Fruit fly (Drosophila melanogaster): ENCODE measurements around the gene Duba.
"Not testable (repeated sequence)": the region's sequence is repeated elsewhere in the genome, so short reads cannot be mapped to it uniquely, and the experiment has no call there.

Duba gene

dm6 chr3L:11609835-11610234 lies 570 bp upstream of the Duba start, which contains the start of gene CG42832:
CG42832 (plus strand) TSS chr3L:11610135.
- TF ChIP-seq CG17801 (GFP tag; optimal IDR thresholded peaks at IDR 0.05; ENCODE audit: partially characterized antibody): no peak

DNA sequence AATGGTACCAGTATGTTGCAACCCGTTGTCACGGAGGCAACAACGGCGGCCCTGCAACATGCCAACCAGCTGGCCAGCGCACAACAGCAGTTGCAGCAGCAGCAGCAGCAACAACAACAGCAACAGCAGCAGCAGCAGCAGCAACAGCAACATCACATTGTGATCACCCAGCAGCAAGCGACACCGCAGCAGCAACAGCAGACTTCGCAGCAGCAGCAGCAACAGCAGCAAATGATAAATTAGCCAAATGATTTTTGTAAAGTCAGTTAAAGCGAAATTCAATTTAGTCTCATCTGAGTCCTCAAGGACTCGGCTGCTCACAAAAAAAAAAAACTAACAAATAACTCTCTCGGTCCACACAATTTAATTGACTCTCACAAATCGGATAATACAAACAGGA lies 5.0 kb downstream of the Duba start:
- no peak for TF ChIP-seq CG17801 (GFP tag; optimal IDR thresholded peaks at IDR 0.05; ENCODE audit: partially characterized antibody)

- TF ChIP-seq CG17801 (GFP tag; optimal IDR thresholded peaks at IDR 0.05; ENCODE audit: partially characterized antibody): no peak
These were observed 7.2 kb downstream of the Duba start for dm6 chr3L:11602040-11602439.

- no peak for TF ChIP-seq CG17801 (GFP tag; optimal IDR thresholded peaks at IDR 0.05; ENCODE audit: partially characterized antibody)
These were observed 8.1 kb downstream of the Duba start for dm6 chr3L:11601133-11601532.

dm6 chr3L:11599965-11600420 lies 9.3 kb downstream of the Duba start, which contains the start of the genes CG14137 and CG46394:
CG14137 (minus strand) TSS chr3L:11600065.
CG46394 (plus strand) TSS chr3L:11600370.
- no peak for TF ChIP-seq CG17801 (GFP tag; optimal IDR thresholded peaks at IDR 0.05; ENCODE audit: partially characterized antibody)

DNA sequence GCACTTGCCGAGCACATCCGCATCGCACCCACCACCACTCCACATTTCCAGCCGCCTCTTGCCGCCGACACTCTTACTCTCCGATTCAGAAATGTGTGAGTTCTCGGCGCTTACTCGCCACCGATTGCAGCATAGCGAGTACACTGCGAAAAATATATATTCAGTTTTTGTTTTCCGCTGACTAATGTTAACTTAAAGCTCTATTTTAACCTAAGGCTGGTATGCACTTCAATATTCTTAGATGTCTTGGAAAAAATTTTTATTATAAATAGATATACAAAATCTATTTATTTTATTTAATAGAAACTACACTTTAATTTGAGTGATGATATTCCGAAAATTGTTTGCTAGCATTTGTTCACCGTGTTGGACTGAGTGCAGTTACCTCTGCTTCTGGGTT lies 10.0 kb downstream of the Duba start:
- TF ChIP-seq CG17801 (GFP tag; optimal IDR thresholded peaks at IDR 0.05; ENCODE audit: partially characterized antibody): no peak

DNA sequence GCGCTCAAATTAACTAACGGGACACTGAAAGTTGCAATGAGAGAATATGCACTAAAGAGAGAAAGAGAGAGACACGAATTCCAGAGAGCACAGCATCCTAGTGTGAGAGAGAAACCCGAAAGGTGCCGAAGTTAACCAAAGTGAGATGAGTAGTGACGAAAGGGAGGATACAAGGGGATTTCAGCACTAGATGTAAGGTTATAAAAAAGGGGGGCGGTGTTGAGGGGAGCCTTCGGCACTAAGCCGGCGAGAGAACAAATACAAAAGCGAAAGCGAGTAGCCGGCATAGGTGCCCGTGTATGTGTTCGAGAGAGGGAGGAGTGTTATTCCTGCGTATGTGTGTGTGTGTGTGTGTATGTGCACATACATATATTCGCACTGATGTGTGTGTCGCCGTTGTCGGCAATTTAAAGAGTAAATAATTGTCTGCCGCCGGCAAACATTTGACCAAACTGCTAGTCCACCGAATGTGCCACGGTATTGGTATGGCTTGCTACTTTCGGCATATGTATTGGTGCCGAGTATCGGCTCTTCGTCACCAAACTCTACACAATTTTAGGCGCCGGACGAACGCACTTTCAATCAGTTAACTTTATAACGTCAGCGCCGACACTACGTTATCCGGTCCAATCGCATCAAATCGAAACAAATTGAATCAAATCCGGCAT lies 12.5 kb downstream of the Duba start, which contains the start of gene CG7368:
Gene CG7368 (plus strand): TSS at position 618 of the 668 bp plus-strand sequence.
- no peak for TF ChIP-seq CG17801 (GFP tag; optimal IDR thresholded peaks at IDR 0.05; ENCODE audit: partially characterized antibody)

DNA sequence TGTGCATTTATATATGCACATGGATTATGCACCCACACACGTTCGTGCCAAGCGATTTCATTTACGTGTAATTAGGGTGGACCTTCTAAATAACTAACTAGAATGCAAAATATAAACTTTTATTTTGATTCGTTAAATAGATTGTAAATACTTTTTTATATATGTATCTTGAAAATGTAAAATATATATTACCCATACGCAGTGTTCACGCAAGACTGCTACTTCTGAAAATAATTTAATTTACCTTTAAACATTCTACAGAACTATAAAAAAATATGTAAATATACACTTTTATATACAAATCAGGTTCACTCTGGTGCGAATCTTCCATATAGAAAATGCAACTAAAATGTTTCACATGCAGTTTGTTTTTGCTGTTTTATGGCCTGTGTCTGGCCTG lies 15.5 kb downstream of the Duba start:
- TF ChIP-seq CG17801 (GFP tag; optimal IDR thresholded peaks at IDR 0.05; ENCODE audit: partially characterized antibody): no peak

DNA sequence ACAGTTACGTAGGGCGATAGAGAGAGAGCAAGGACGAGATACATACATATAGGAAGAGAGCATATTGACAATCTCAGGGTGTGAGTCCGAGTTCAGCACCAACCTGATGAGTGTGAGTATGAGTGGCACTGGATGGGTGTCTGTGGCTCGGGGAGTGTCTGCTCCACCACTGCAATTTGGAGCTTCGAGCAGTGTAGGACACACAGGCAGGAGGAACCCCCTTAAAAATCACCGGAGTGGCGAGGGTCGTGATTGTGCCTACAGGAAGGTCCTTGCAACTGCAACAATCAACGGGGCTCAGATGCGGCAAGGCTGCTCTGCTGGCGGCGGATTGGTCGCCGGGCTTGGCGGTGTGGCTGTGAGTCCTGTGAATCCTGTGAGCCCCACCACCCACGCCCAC lies 17.5 kb downstream of the Duba start:
- no peak for TF ChIP-seq CG17801 (GFP tag; optimal IDR thresholded peaks at IDR 0.05; ENCODE audit: partially characterized antibody)

DNA sequence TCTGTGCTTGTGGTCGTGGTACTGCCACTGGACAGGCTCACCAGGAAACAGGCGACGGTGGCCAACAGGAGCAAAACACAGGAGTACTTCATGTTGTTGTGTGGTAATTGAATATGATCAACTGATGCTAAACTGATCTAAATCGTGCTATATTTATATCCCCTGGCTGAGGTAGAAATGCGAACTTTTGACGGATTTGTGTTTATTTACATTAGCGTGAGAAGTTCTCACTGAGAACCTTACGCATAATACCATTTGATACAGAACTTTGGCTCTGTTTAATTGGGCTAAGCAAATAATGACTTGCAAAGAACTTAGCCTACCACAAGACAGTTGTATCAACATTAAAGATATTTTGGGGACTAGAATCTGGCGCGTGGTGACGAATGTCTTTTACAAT lies 18.1 kb downstream of the Duba start, which contains the start of gene CG33268:
Gene CG33268 (minus strand): TSS at position 101 of the 400 bp plus-strand sequence.
- no peak for TF ChIP-seq CG17801 (GFP tag; optimal IDR thresholded peaks at IDR 0.05; ENCODE audit: partially characterized antibody)

dm6 chr3L:11589395-11589794 lies 19.9 kb downstream of the Duba start, which contains the start of gene CG7377:
CG7377 (plus strand) TSS chr3L:11589695.
- not testable (repeated sequence) for TF ChIP-seq CG17801 (GFP tag; optimal IDR thresholded peaks at IDR 0.05; ENCODE audit: partially characterized antibody)

dm6 chr3L:11588594-11588993 lies 20.7 kb downstream of the Duba start:
- no peak for TF ChIP-seq CG17801 (GFP tag; optimal IDR thresholded peaks at IDR 0.05; ENCODE audit: partially characterized antibody)

- peak; percentile 27 for TF ChIP-seq CG17801 (GFP tag; optimal IDR thresholded peaks at IDR 0.05; ENCODE audit: partially characterized antibody)
These were observed 21.3 kb downstream of the Duba start, which contains the start of gene rt for dm6 chr3L:11587720-11588580. rt (minus strand) TSS chr3L:11587770.

dm6 chr3L:11586794-11587462 lies 22.3 kb downstream of the Duba start:
- TF ChIP-seq CG17801 (GFP tag; optimal IDR thresholded peaks at IDR 0.05; ENCODE audit: partially characterized antibody): no peak

- no peak for TF ChIP-seq CG17801 (GFP tag; optimal IDR thresholded peaks at IDR 0.05; ENCODE audit: partially characterized antibody)
These were observed 25.3 kb downstream of the Duba start, which contains the start of gene CG32086 for dm6 chr3L:11583964-11584363. CG32086 (minus strand) TSS chr3L:11584064.

Data from ovary, adult (tissue).